Fruit fly (Drosophila melanogaster) whole organism, embryonic: Measurements from ENCODE around the gene Mettl4.

ENCODE experiments used
- Atf-2 ChIP-seq: fragments of 200-800 bp; sonication (Bioruptor generic); optimal IDR thresholded peaks from 2 replicates; lab custom pipeline; 2016; ENCODE audit warnings: missing biosample characterization, missing genetic modification characterization
- BEAF-32 ChIP-seq: fragments of 200-800 bp; sonication (Bioruptor generic); optimal IDR thresholded peaks from 3 replicates; lab custom pipeline; 2017; ENCODE audit warnings: missing biosample characterization, missing genetic modification characterization, mild to moderate bottlenecking, moderate library complexity, missing genetic modification reagents
- Bgb ChIP-seq: fragments of 200-800 bp; sonication (Bioruptor generic); IDR thresholded peaks from 2 replicates; pipeline ENCODE4 v1.3.6; 2022; ENCODE audit warnings: missing biosample characterization, missing genetic modification characterization; ENCODE audit not compliant: partially characterized antibody
- CG10959 ChIP-seq: fragments of 200-800 bp; sonication (Bioruptor generic); IDR thresholded peaks from 2 replicates; pipeline ENCODE4 v1.3.6; 2022; ENCODE audit warnings: missing biosample characterization, missing genetic modification characterization
- CG11093 ChIP-seq: fragments of 200-800 bp; sonication (Bioruptor generic); IDR thresholded peaks from 3 replicates; pipeline ENCODE4 v1.3.6; 2022; ENCODE audit warnings: missing biosample characterization, missing genetic modification characterization
- CG11504 ChIP-seq: fragments of 200-800 bp; sonication (Bioruptor generic); optimal IDR thresholded peaks from 3 replicates; lab custom pipeline; 2019; ENCODE audit warnings: missing biosample characterization, mild to moderate bottlenecking, missing genetic modification characterization, moderate library complexity
- CG13296 ChIP-seq: fragments of 200-800 bp; sonication (Bioruptor generic); optimal IDR thresholded peaks from 3 replicates; lab custom pipeline; 2018; ENCODE audit warnings: missing biosample characterization, mild to moderate bottlenecking, missing genetic modification characterization
- CG14710 ChIP-seq: fragments of 200-800 bp; sonication (Bioruptor generic); optimal IDR thresholded peaks from 3 replicates; lab custom pipeline; 2019; ENCODE audit warnings: missing biosample characterization, mild to moderate bottlenecking, missing genetic modification characterization, moderate library complexity
- CG15269 ChIP-seq: fragments of 200-800 bp; sonication (Bioruptor generic); optimal IDR thresholded peaks from 2 replicates; lab custom pipeline; 2018; ENCODE audit warnings: missing biosample characterization, mild to moderate bottlenecking, missing genetic modification characterization, moderate library complexity
- CG15696 ChIP-seq: fragments of 200-800 bp; sonication (Bioruptor generic); optimal IDR thresholded peaks from 2 replicates; lab custom pipeline; 2019; ENCODE audit warnings: missing biosample characterization, mild to moderate bottlenecking, missing genetic modification characterization, moderate library complexity
- CG1603 ChIP-seq: fragments of 200-800 bp; sonication (Bioruptor generic); optimal IDR thresholded peaks from 2 replicates; lab custom pipeline; 2019; ENCODE audit warnings: missing biosample characterization, mild to moderate bottlenecking, missing genetic modification characterization, moderate library complexity
- CG17829 ChIP-seq: fragments of 200-800 bp; optimal IDR thresholded peaks from 2 replicates; lab custom pipeline; 2019; ENCODE audit warnings: missing biosample characterization, mild to moderate bottlenecking, missing genetic modification characterization, moderate library complexity
- CG17912 ChIP-seq: fragments of 200-800 bp; sonication (Bioruptor generic); optimal IDR thresholded peaks from 2 replicates; lab custom pipeline; 2018; ENCODE audit warnings: missing biosample characterization, mild to moderate bottlenecking, missing genetic modification characterization
- CG31388 ChIP-seq: fragments of 200-800 bp; sonication (Bioruptor generic); optimal IDR thresholded peaks from 2 replicates; lab custom pipeline; 2016; ENCODE audit warnings: missing biosample characterization, missing genetic modification characterization
- CG32767 ChIP-seq: fragments of 200-800 bp; sonication (Bioruptor generic); IDR thresholded peaks from 2 replicates; pipeline ENCODE4 v1.3.6; 2022; ENCODE audit warnings: missing biosample characterization, missing genetic modification characterization
- CG34224 ChIP-seq: fragments of 200-800 bp; sonication (Bioruptor generic); IDR thresholded peaks from 3 replicates; pipeline ENCODE4 v1.3.6; 2022; ENCODE audit warnings: missing biosample characterization, missing genetic modification characterization; ENCODE audit not compliant: partially characterized antibody
- CG4617 ChIP-seq: fragments of 200-800 bp; sonication (Bioruptor generic); optimal IDR thresholded peaks from 3 replicates; lab custom pipeline; 2016; ENCODE audit warnings: missing biosample characterization, missing genetic modification characterization, borderline replicate concordance
- CG6689 ChIP-seq: fragments of 200-800 bp; sonication (Bioruptor generic); IDR thresholded peaks from 2 replicates; pipeline ENCODE4 v1.3.6; 2022; ENCODE audit warnings: missing biosample characterization, missing genetic modification characterization
- CG7987 ChIP-seq: fragments of 200-800 bp; sonication (Bioruptor generic); optimal IDR thresholded peaks from 2 replicates; lab custom pipeline; 2018; ENCODE audit warnings: missing biosample characterization, mild to moderate bottlenecking, missing genetic modification characterization, moderate library complexity
- CG9817 ChIP-seq: fragments of 200-800 bp; sonication (Bioruptor generic); optimal IDR thresholded peaks from 2 replicates; lab custom pipeline; 2018; ENCODE audit warnings: missing biosample characterization, mild to moderate bottlenecking, missing genetic modification characterization, moderate library complexity
- CTCF ChIP-seq: fragments of 200-800 bp; sonication (Bioruptor generic); optimal IDR thresholded peaks from 2 replicates; lab custom pipeline; 2017; ENCODE audit warnings: missing biosample characterization, mild to moderate bottlenecking, missing genetic modification characterization, moderate library complexity
- Chrac-16 ChIP-seq: fragments of 200-800 bp; sonication (Bioruptor generic); optimal IDR thresholded peaks from 3 replicates; lab custom pipeline; 2016; ENCODE audit warnings: missing biosample characterization, missing genetic modification characterization
- H2.0 ChIP-seq: fragments of 200-800 bp; sonication (Bioruptor generic); IDR thresholded peaks from 2 replicates; pipeline ENCODE4 v1.3.6; 2022; ENCODE audit warnings: missing biosample characterization, missing genetic modification characterization
- HmgD ChIP-seq: fragments of 200-800 bp; sonication (Bioruptor generic); optimal IDR thresholded peaks from 3 replicates; lab custom pipeline; 2016; ENCODE audit warnings: missing biosample characterization, missing genetic modification characterization
- Hr51 ChIP-seq, 2 experiments: fragments of 200-800 bp; sonication (Bioruptor generic); optimal IDR thresholded peaks; 2 replicates in 1 of 2; 3 replicates in 1 of 2; lab custom pipeline; 2016 to 2018; ENCODE audit warnings: missing biosample characterization in 2 of 2, missing genetic modification characterization in 2 of 2, mild to moderate bottlenecking in 1 of 2, moderate library complexity in 1 of 2
- Lhr ChIP-seq: fragments of 200-800 bp; sonication (Bioruptor generic); optimal IDR thresholded peaks from 3 replicates; lab custom pipeline; 2017; ENCODE audit warnings: mild to moderate bottlenecking, missing biosample characterization, missing genetic modification reagents, missing genetic modification characterization
- MBD-R2 ChIP-seq: fragments of 200-800 bp; sonication (Bioruptor generic); IDR thresholded peaks from 2 replicates; pipeline ENCODE4 v1.3.6; 2022; ENCODE audit warnings: missing biosample characterization, missing genetic modification characterization
- NC2α ChIP-seq: fragments of 200-800 bp; sonication (Bioruptor generic); optimal IDR thresholded peaks from 2 replicates; lab custom pipeline; 2016; ENCODE audit warnings: missing biosample characterization, missing genetic modification characterization
- Nf-YC ChIP-seq: fragments of 200-800 bp; optimal IDR thresholded peaks from 3 replicates; lab custom pipeline; 2019; ENCODE audit warnings: missing biosample characterization, mild to moderate bottlenecking, missing genetic modification characterization, moderate library complexity
- Sry-δ ChIP-seq: fragments of 200-800 bp; sonication (Bioruptor generic); optimal IDR thresholded peaks from 2 replicates; lab custom pipeline; 2016; ENCODE audit warnings: missing biosample characterization, missing genetic modification characterization
- YL-1 ChIP-seq: fragments of 200-800 bp; sonication (Bioruptor generic); optimal IDR thresholded peaks from 3 replicates; lab custom pipeline; 2017; ENCODE audit warnings: missing biosample characterization, mild to moderate bottlenecking, missing genetic modification characterization
- bbx ChIP-seq: fragments of 200-800 bp; sonication (Bioruptor generic); IDR thresholded peaks from 2 replicates; pipeline ENCODE4 v1.3.6; 2022; ENCODE audit warnings: missing biosample characterization, missing genetic modification characterization; ENCODE audit not compliant: partially characterized antibody
- bigmax ChIP-seq: fragments of 200-800 bp; sonication (Bioruptor generic); optimal IDR thresholded peaks from 2 replicates; lab custom pipeline; 2018; ENCODE audit warnings: missing biosample characterization, mild to moderate bottlenecking, missing genetic modification characterization
- bowl ChIP-seq: fragments of 200-800 bp; sonication (Bioruptor generic); IDR thresholded peaks from 2 replicates; pipeline ENCODE4 v1.3.6; 2022; ENCODE audit warnings: missing biosample characterization, missing genetic modification characterization
- cato ChIP-seq: fragments of 200-800 bp; sonication (Bioruptor generic); optimal IDR thresholded peaks from 2 replicates; lab custom pipeline; 2016; ENCODE audit warnings: missing biosample characterization, missing genetic modification characterization, borderline replicate concordance
- caup ChIP-seq: fragments of 200-800 bp; sonication (Bioruptor generic); optimal IDR thresholded peaks from 3 replicates; lab custom pipeline; 2017; ENCODE audit warnings: missing biosample characterization, mild to moderate bottlenecking, missing genetic modification characterization, moderate library complexity; ENCODE audit not compliant: severe bottlenecking
- cg ChIP-seq: fragments of 200-800 bp; sonication (Bioruptor generic); optimal IDR thresholded peaks from 3 replicates; lab custom pipeline; 2019; ENCODE audit warnings: missing biosample characterization, mild to moderate bottlenecking, missing genetic modification characterization, moderate library complexity
- eyg ChIP-seq: fragments of 200-800 bp; sonication (Bioruptor generic); optimal IDR thresholded peaks from 3 replicates; lab custom pipeline; 2016; ENCODE audit warnings: missing biosample characterization, missing genetic modification characterization
- hth ChIP-seq: fragments of >200 bp; optimal IDR thresholded peaks from 2 replicates; lab custom pipeline; 2017; ENCODE audit warnings: inconsistent platforms
- jumu ChIP-seq: fragments of 200-800 bp; sonication (Bioruptor generic); optimal IDR thresholded peaks from 3 replicates; lab custom pipeline; 2016; ENCODE audit warnings: missing biosample characterization, missing genetic modification characterization
- nerfin-2 ChIP-seq: fragments of 200-800 bp; sonication (Bioruptor generic); IDR thresholded peaks from 2 replicates; pipeline ENCODE4 v1.3.6; 2022; ENCODE audit warnings: missing biosample characterization, missing genetic modification characterization; ENCODE audit not compliant: partially characterized antibody
- pb ChIP-seq: fragments of 200-800 bp; sonication (Bioruptor generic); optimal IDR thresholded peaks from 3 replicates; lab custom pipeline; 2016; ENCODE audit warnings: missing biosample characterization, missing genetic modification characterization
- pita ChIP-seq: fragments of 200-800 bp; sonication (Bioruptor generic); optimal IDR thresholded peaks from 2 replicates; lab custom pipeline; 2017; ENCODE audit warnings: missing biosample characterization, mild to moderate bottlenecking, missing genetic modification characterization
- pzg ChIP-seq: fragments of 200-800 bp; sonication (Bioruptor generic); optimal IDR thresholded peaks from 3 replicates; lab custom pipeline; 2018; ENCODE audit warnings: missing biosample characterization, mild to moderate bottlenecking, missing genetic modification characterization, moderate library complexity
- ro ChIP-seq: fragments of 200-800 bp; sonication (Bioruptor generic); IDR thresholded peaks from 2 replicates; pipeline ENCODE4 v1.3.6; 2022; ENCODE audit warnings: missing biosample characterization, missing genetic modification characterization
- run ChIP-seq: fragments of 200-800 bp; sonication (Bioruptor generic); optimal IDR thresholded peaks from 3 replicates; lab custom pipeline; 2018; ENCODE audit warnings: missing biosample characterization, mild to moderate bottlenecking, missing genetic modification characterization
- sc ChIP-seq, 3 experiments: fragments of >200 bp in 2 of 3; fragments of 200-800 bp in 1 of 3; sonication (Bioruptor generic) in 1 of 3; optimal IDR thresholded peaks; 2 replicates in 2 of 3; 3 replicates in 1 of 3; lab custom pipeline; 2017; ENCODE audit warnings: mild to moderate bottlenecking in 1 of 3, missing biosample characterization in 1 of 3, missing genetic modification characterization in 1 of 3, missing genetic modification reagents in 1 of 3
- slp2 ChIP-seq: fragments of 200-800 bp; sonication (Bioruptor generic); optimal IDR thresholded peaks from 2 replicates; lab custom pipeline; 2016; ENCODE audit warnings: missing biosample characterization, missing genetic modification characterization
- tgo ChIP-seq: fragments of 200-800 bp; sonication (Bioruptor generic); IDR thresholded peaks from 3 replicates; pipeline ENCODE4 v1.3.6; 2022; ENCODE audit warnings: missing biosample characterization, missing genetic modification characterization
- tin ChIP-seq: fragments of 200-800 bp; sonication (Bioruptor generic); optimal IDR thresholded peaks from 3 replicates; lab custom pipeline; 2016; ENCODE audit warnings: missing biosample characterization, missing genetic modification characterization
- tna ChIP-seq: fragments of 200-800 bp; sonication (Bioruptor generic); IDR thresholded peaks from 2 replicates; pipeline ENCODE4 v1.3.6; 2022; ENCODE audit warnings: missing biosample characterization, missing genetic modification characterization; ENCODE audit not compliant: partially characterized antibody
- trem ChIP-seq: fragments of 200-800 bp; optimal IDR thresholded peaks from 3 replicates; lab custom pipeline; 2019; ENCODE audit warnings: missing biosample characterization, mild to moderate bottlenecking, missing genetic modification characterization, moderate library complexity

Gene Mettl4

DNA sequence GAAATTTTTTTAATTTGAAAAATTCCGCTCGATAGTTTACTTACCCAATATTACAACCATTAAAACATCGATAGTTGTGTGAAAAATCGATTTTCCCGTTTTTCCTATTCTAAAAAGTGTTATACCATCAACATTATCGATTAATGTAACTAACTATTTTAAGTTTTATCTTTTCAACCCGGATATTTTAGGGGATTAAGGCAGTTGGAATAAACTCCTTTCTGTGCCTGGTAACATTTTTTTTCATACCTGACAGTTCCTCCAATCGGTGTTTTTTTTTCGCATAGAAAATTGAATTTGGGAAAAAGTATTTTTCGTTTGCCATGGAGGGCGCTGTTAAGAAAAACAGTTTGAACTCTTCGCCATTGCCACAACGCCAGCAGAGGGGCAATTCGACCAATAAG is 10.9 kb downstream of the Mettl4 start, which contains the start of gene nonA-l (continued):
- TF ChIP-seq bbx (GFP tag; lab: Robert Waterston, UW) (peak; percentile 90), CG6689 (GFP tag; lab: Robert Waterston, UW) (no peak), CG17829 (tag; lab: Kevin White, UChicago) (peak; percentile 20), MBD-R2 (peak; percentile 25; the same call in 1 of the 2 replicates), eyg (no peak), CG11504 (tag; lab: Kevin White, UChicago) (peak; percentile 89), caup (GFP tag; lab: Kevin White, UChicago) (no peak), bowl (no peak), CTCF (GFP tag; lab: Kevin White, UChicago) (peak; percentile 51), H2.0 (GFP tag; lab: Robert Waterston, UW) (no peak), jumu (GFP tag; lab: Kevin White, UChicago) (no peak), Lhr (peak; percentile 38), tna (GFP tag; lab: Robert Waterston, UW) (peak; percentile 73), sc (optimal IDR thresholded peaks at IDR 0.05; lab: Kevin White, UChicago) (no peak), sc (GFP tag; optimal IDR thresholded peaks at IDR 0.05; lab: Kevin White, UChicago) (no peak), CG15696 (no peak), tin (GFP tag; lab: Kevin White, UChicago) (no peak), CG15269 (no peak), Hr51 (GFP tag; optimal IDR thresholded peaks at IDR 0.05; lab: Kevin White, UChicago) (no peak), CG4617 (peak; percentile 62), CG1603 (tag; lab: Kevin White, UChicago) (peak; percentile 55), CG9817 (tag; lab: Kevin White, UChicago) (no peak), CG14710 (tag; lab: Kevin White, UChicago) (peak; percentile 64), Chrac-16 (GFP tag; lab: Kevin White, UChicago) (no peak), pzg (peak; percentile 70), Bgb (GFP tag; lab: Robert Waterston, UW) (peak; percentile 87), CG31388 (GFP tag; lab: Kevin White, UChicago) (no peak), hth (no peak), bigmax (GFP tag; lab: Kevin White, UChicago) (no peak), CG34224 (peak; percentile 74), CG32767 (GFP tag; lab: Robert Waterston, UW) (no peak), Sry-δ (GFP tag; lab: Kevin White, UChicago) (peak; percentile 78), HmgD (no peak), BEAF-32 (peak; percentile 86), nerfin-2 (GFP tag; lab: Robert Waterston, UW) (peak; percentile 92), trem (tag; lab: Kevin White, UChicago) (peak; percentile 53)

DNA sequence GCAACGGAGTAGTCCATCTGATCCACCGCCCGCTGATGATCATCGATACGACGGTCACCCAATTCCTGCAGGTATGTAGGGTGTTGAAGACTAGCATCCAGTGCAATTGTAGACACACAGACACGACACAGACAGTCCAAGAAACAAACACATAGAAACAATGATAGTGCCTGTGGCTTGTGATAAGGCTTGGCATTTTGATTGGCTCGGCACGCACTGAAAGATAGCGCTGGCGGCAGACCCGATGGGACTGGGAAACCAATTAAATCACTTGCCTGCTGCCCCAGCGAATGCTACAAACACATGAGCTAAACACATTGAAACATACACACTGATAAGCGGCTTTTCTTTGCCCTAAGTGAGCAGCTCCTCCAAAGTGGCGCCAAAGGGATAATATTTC is 18.3 kb downstream of the Mettl4 start:
- TF ChIP-seq ro (no peak), Atf-2 (no peak), CG7987 (no peak), Nf-YC (tag; lab: Kevin White, UChicago) (peak; percentile 95), pita (GFP tag; lab: Kevin White, UChicago) (no peak), CG31388 (GFP tag; lab: Kevin White, UChicago) (no peak), CG17912 (no peak), cato (GFP tag; lab: Kevin White, UChicago) (no peak), YL-1 (GFP tag; lab: Kevin White, UChicago) (no peak), tgo (no peak), NC2α (GFP tag; lab: Kevin White, UChicago) (no peak), CG11093 (GFP tag; lab: Robert Waterston, UW) (no peak), run (no peak), CG13296 (GFP tag; lab: Kevin White, UChicago) (no peak), slp2 (GFP tag; lab: Kevin White, UChicago) (no peak), pb (GFP tag; lab: Kevin White, UChicago) (no peak), CG10959 (GFP tag; lab: Robert Waterston, UW) (no peak), cg (GFP tag; lab: Kevin White, UChicago) (peak; percentile 49)
